Fruit fly (Drosophila melanogaster) whole organism, prepupa: ENCODE data around the gene CG43938.

Experiments
- CG16779 ChIP-seq: fragments of 200-800 bp; sonication (Bioruptor generic); optimal IDR thresholded peaks from 3 replicates; lab custom pipeline; 2017; ENCODE audit warnings: missing biosample characterization, mild to moderate bottlenecking, missing genetic modification characterization
- CG6854 ChIP-seq: fragments of 200-800 bp; sonication (Bioruptor generic); optimal IDR thresholded peaks from 2 replicates; lab custom pipeline; 2017; ENCODE audit warnings: missing biosample characterization, mild to moderate bottlenecking, missing genetic modification characterization
- Hr38 ChIP-seq: sonication (Bioruptor generic); optimal IDR thresholded peaks from 2 replicates; lab custom pipeline; 2016; ENCODE audit warnings: missing biosample characterization, missing genetic modification characterization
- Sox102F ChIP-seq: fragments of 200-800 bp; sonication (Bioruptor generic); optimal IDR thresholded peaks from 2 replicates; lab custom pipeline; 2016; ENCODE audit warnings: missing biosample characterization, mild to moderate bottlenecking, missing genetic modification characterization
- fd85E ChIP-seq: fragments of 200-800 bp; sonication (Bioruptor generic); optimal IDR thresholded peaks from 3 replicates; lab custom pipeline; 2016; ENCODE audit warnings: missing biosample characterization, missing genetic modification characterization
- fkh ChIP-seq: fragments of 200-800 bp; sonication (Bioruptor generic); optimal IDR thresholded peaks from 3 replicates; lab custom pipeline; 2017; ENCODE audit warnings: missing biosample characterization, mild to moderate bottlenecking, missing genetic modification characterization, moderate library complexity
- svp ChIP-seq: fragments of 200-800 bp; sonication (Bioruptor generic); peaks from one replicate; lab custom pipeline; 2016; ENCODE audit warnings: missing biosample characterization, missing genetic modification characterization

DNA sequence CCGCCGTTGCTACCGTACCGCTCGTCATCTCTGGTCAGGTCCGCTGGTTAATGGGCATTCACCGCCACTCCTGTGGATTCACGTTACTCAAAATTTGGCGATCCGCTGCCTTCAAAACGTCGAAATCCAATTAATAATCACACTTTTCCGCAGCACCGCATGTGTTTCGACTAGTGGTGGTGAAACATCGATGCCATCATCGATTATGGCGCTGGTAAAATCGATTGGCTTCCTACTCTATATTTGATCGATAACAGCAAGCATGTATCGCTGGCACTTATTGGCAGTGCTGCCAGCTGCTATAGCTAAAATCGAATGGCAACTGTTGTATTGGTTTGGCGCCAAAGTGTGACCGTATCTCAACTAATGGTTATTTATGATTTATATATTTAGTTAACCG, 14.4 kb downstream of the CG43938 start:
- TF ChIP-seq CG16779 (tag; lab: Kevin White, UChicago) (no peak), svp (GFP tag; lab: Kevin White, UChicago) (no peak), Hr38 (GFP tag; lab: Kevin White, UChicago) (no peak), fkh (no peak), Sox102F (no peak), CG6854 (GFP tag; lab: Kevin White, UChicago) (no peak), fd85E (no peak)
